Fruit fly (Drosophila melanogaster): Measurements from ENCODE around the gene Eip78C.

dm6 chr3L:21302493-21302892, 76.1 kb downstream of the Eip78C start:
- TF ChIP-seq CG14014 (GFP tag; IDR thresholded peaks at IDR 0.05), result no peak
- no peak for TF ChIP-seq BtbVII (GFP tag; optimal IDR thresholded peaks at IDR 0.05)
- no peak for TF ChIP-seq h (optimal IDR thresholded peaks at IDR 0.05)
- TF ChIP-seq onecut (GFP tag; IDR thresholded peaks at IDR 0.05), result no peak
- TF ChIP-seq CG10321 (GFP tag; IDR thresholded peaks at IDR 0.05), result no peak
- TF ChIP-seq CG12071 (GFP tag; optimal IDR thresholded peaks at IDR 0.05), result no peak
- TF ChIP-seq CG33213 (GFP tag; optimal IDR thresholded peaks at IDR 0.05), result no peak
- TF ChIP-seq CG17328 (GFP tag; IDR thresholded peaks at IDR 0.05), result no peak
- TF ChIP-seq CG13424 (tag; optimal IDR thresholded peaks at IDR 0.05), result no peak
- no peak for TF ChIP-seq CG11456 (GFP tag; IDR thresholded peaks at IDR 0.05)
- no peak for TF ChIP-seq CG34376 (GFP tag; optimal IDR thresholded peaks at IDR 0.05)

Measured in whole organism, embryonic.